Fruit fly (Drosophila melanogaster): ENCODE measurements around the gene Dup99B.

The Dup99B gene

DNA sequence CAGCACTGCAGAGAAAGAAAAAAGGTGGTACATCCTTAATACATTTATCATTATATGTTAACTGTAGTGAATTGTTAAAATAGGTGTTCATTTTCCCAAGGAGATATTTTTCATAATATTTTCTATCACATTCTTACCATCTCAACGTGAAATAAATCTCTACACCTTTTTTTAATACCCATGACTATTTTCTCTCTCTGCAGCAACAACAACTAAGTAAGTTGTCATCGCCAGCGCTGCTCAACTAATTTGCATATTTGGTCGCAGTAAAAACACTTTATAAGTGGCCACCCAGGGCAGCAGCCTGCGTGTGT is 24.7 kb downstream of the Dup99B start:
- TF ChIP-seq Ets98B (GFP tag; IDR thresholded peaks at IDR 0.05) (peak; percentile 29), CG15710 (tag; optimal IDR thresholded peaks at IDR 0.05) (peak; percentile 62), rn (GFP tag; IDR thresholded peaks at IDR 0.05) (no peak), CG8159 (tag; optimal IDR thresholded peaks at IDR 0.05) (peak; percentile 77), Pif1B (GFP tag; optimal IDR thresholded peaks at IDR 0.05) (peak; percentile 1), CG13204 (GFP tag; optimal IDR thresholded peaks at IDR 0.05) (no peak), CG14655 (GFP tag; optimal IDR thresholded peaks at IDR 0.05) (peak; percentile 49), CG10348 (GFP tag; IDR thresholded peaks at IDR 0.05) (no peak), fd96Ca (GFP tag; IDR thresholded peaks at IDR 0.05) (no peak), EcR (GFP tag; optimal IDR thresholded peaks at IDR 0.05) (no peak), CG34367 (tag; optimal IDR thresholded peaks at IDR 0.05) (peak; percentile 57), CG9948 (tag; optimal IDR thresholded peaks at IDR 0.05) (peak; percentile 57), CG4496 (GFP tag; IDR thresholded peaks at IDR 0.05) (no peak), Pif1A (GFP tag; optimal IDR thresholded peaks at IDR 0.05) (peak; percentile 54), CG12605 (GFP tag; IDR thresholded peaks at IDR 0.05) (no peak), D1 (tag; optimal IDR thresholded peaks at IDR 0.05) (no peak), CG17806 (tag; optimal IDR thresholded peaks at IDR 0.05) (peak; percentile 60), CG32121 (GFP tag; IDR thresholded peaks at IDR 0.05) (no peak), gl (tag; optimal IDR thresholded peaks at IDR 0.05) (no peak), Snoo (tag; optimal IDR thresholded peaks at IDR 0.05) (no peak), CG8301 (tag; optimal IDR thresholded peaks at IDR 0.05) (peak; percentile 40)

DNA sequence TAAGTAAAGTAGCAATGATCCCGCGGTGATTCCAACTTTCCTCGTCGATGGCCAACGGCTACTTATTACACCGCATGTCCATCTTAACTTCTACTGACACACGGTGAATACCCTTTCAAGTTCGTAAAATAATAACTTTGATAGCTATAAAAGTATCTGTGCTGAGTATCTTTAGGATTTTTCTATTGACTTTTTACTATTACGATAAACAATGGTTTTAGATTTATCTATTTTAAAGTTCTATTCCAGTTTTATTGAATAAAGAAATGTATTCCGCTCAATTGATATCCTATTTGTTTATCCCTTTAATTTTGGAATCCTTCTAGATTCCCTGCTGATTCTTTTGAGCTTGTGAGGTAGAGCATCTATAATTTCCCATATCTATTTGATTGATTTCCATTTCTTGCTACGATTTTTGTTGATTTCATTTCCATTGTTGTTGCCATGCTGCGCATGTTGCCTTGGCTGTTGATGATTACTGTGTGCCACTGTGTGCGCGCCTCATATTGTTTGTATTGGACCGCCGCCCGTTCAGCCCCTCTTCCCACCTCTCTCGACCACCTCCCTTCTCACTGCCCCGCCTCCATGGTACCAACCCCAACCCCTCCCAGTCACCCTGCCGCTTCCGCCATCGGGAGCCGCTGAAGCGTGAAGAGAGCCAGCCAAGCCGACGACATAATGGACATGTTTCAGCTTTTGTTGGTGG is 25.2 kb downstream of the Dup99B start:
- TF ChIP-seq Ets98B (GFP tag; IDR thresholded peaks at IDR 0.05) (no peak), CG14655 (GFP tag; optimal IDR thresholded peaks at IDR 0.05) (peak; percentile 11), CG9948 (tag; optimal IDR thresholded peaks at IDR 0.05) (peak; percentile 8), CG4496 (GFP tag; IDR thresholded peaks at IDR 0.05) (0 out of 3 replicates have a peak, but pooled peaks have one; percentile 21), fd96Ca (GFP tag; IDR thresholded peaks at IDR 0.05) (0 out of 3 replicates have a peak, but pooled peaks have one; percentile 28), CG8159 (tag; optimal IDR thresholded peaks at IDR 0.05) (peak; percentile 46)

DNA sequence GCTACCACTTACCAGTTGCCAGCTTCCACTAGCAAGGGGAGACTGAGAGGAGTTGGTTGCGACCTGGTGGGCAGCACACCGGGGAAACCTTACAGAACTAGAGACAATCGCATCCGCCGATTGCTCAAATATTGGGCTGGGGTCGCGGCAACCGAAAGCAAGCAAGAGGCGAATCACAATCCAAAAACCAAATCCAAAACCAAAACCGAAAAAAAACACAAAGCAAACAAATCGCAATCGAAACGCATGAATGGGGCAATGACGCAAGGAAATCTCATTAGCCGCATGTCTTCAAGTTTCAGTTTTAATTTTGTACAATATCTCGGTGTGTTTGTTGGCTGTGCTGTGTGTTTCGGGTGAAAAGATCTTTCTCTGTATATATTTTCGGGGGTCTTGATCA is 26.0 kb downstream of the Dup99B start, which contains the start of gene Obp99c:
Gene Obp99c (minus strand): TSS at position 101 of the 400 bp plus-strand sequence.
- no peak for TF ChIP-seq CG15710 (tag; optimal IDR thresholded peaks at IDR 0.05)
- no peak for TF ChIP-seq CG12605 (GFP tag; IDR thresholded peaks at IDR 0.05)
- TF ChIP-seq CG8301 (tag; optimal IDR thresholded peaks at IDR 0.05) = no peak
- no peak for TF ChIP-seq Pif1A (GFP tag; optimal IDR thresholded peaks at IDR 0.05)
- TF ChIP-seq CG34367 (tag; optimal IDR thresholded peaks at IDR 0.05) = no peak
- TF ChIP-seq CG17806 (tag; optimal IDR thresholded peaks at IDR 0.05) = no peak
- TF ChIP-seq CG14655 (GFP tag; optimal IDR thresholded peaks at IDR 0.05) = no peak
- no peak for TF ChIP-seq Ets98B (GFP tag; IDR thresholded peaks at IDR 0.05)
- no peak for TF ChIP-seq gl (tag; optimal IDR thresholded peaks at IDR 0.05)
- no peak for TF ChIP-seq CG13204 (GFP tag; optimal IDR thresholded peaks at IDR 0.05)
- TF ChIP-seq EcR (GFP tag; optimal IDR thresholded peaks at IDR 0.05) = no peak
- no peak for TF ChIP-seq CG10348 (GFP tag; IDR thresholded peaks at IDR 0.05)
- TF ChIP-seq CG8159 (tag; optimal IDR thresholded peaks at IDR 0.05) = no peak

DNA sequence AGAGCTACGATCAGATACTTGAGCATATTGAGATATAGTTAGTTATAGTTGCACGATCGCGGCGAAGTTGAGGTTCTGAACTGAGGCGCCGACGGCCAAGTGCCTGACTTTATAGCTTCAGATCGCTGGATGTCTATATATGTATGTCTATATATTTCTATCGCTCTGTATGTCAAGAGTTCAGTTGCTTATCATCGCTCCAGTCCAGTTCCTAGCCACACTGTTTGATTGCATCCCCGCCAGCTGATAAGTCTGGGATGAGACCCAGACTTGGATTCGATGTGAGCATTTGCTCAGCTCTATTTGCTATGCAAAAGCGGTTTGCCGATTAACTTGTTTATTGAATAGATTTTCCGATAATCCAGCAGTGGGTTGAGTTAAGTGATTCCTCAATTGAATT is 28.5 kb downstream of the Dup99B start:
- TF ChIP-seq CG8159 (tag; optimal IDR thresholded peaks at IDR 0.05) = no peak
- no peak for TF ChIP-seq CG4496 (GFP tag; IDR thresholded peaks at IDR 0.05)
- TF ChIP-seq CG15710 (tag; optimal IDR thresholded peaks at IDR 0.05) = no peak
- no peak for TF ChIP-seq CG10348 (GFP tag; IDR thresholded peaks at IDR 0.05)
- TF ChIP-seq CG13204 (GFP tag; optimal IDR thresholded peaks at IDR 0.05) = no peak
- TF ChIP-seq CG14655 (GFP tag; optimal IDR thresholded peaks at IDR 0.05) = no peak
- TF ChIP-seq fd96Ca (GFP tag; IDR thresholded peaks at IDR 0.05) = no peak
- TF ChIP-seq EcR (GFP tag; optimal IDR thresholded peaks at IDR 0.05) = no peak
- no peak for TF ChIP-seq Ets98B (GFP tag; IDR thresholded peaks at IDR 0.05)
- TF ChIP-seq Pif1B (GFP tag; optimal IDR thresholded peaks at IDR 0.05) = no peak
- no peak for TF ChIP-seq CG34367 (tag; optimal IDR thresholded peaks at IDR 0.05)
- no peak for TF ChIP-seq Pif1A (GFP tag; optimal IDR thresholded peaks at IDR 0.05)
- no peak for TF ChIP-seq rn (GFP tag; IDR thresholded peaks at IDR 0.05)
- TF ChIP-seq gl (tag; optimal IDR thresholded peaks at IDR 0.05) = no peak
- TF ChIP-seq Snoo (tag; optimal IDR thresholded peaks at IDR 0.05) = no peak
- TF ChIP-seq D1 (tag; optimal IDR thresholded peaks at IDR 0.05) = no peak
- TF ChIP-seq CG8301 (tag; optimal IDR thresholded peaks at IDR 0.05) = no peak

DNA sequence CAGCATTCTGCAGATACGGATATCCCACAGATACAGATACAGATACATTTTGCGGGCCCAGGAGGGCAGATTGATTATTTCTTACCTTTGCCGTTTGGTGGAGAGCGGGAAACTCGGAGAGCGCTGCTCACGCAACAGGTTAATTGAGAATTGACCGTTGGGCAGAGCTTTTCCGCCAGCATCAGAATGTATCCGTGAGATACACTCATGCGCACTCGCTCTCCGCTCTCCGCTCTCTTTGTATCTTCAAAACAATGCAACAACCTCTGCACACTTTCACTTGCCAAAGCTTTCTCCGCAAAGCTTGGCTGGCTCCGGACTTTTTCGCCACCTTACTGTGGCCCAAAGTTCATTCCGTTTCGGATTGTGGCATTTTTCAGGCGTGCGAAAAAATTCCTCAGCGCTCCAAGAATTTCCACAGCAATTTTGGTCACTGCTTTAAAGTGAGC is 33.0 kb downstream of the Dup99B start, which contains the start of the genes CG7582 and Gycalpha99B:
Gene CG7582 (minus strand): TSS at position 127 of the 449 bp plus-strand sequence.
Gene Gycalpha99B (plus strand): TSS at position 352 of the 449 bp plus-strand sequence.
- peak; percentile 32 for TF ChIP-seq CG14655 (GFP tag; optimal IDR thresholded peaks at IDR 0.05)
- no peak for TF ChIP-seq Pif1A (GFP tag; optimal IDR thresholded peaks at IDR 0.05)
- no peak; the same call in 2 of the 3 replicates for TF ChIP-seq fd96Ca (GFP tag; IDR thresholded peaks at IDR 0.05)
- TF ChIP-seq CG13204 (GFP tag; optimal IDR thresholded peaks at IDR 0.05) = no peak
- peak; percentile 74 for TF ChIP-seq EcR (GFP tag; optimal IDR thresholded peaks at IDR 0.05)
- peak; percentile 92 for TF ChIP-seq CG12605 (GFP tag; IDR thresholded peaks at IDR 0.05)
- TF ChIP-seq CG32121 (GFP tag; IDR thresholded peaks at IDR 0.05) = peak; percentile 30; the same call in 1 of the 2 replicates
- peak; percentile 64 for TF ChIP-seq Ets98B (GFP tag; IDR thresholded peaks at IDR 0.05)
- TF ChIP-seq CG8301 (tag; optimal IDR thresholded peaks at IDR 0.05) = peak; percentile 44
- peak; percentile 76 for TF ChIP-seq CG4496 (GFP tag; IDR thresholded peaks at IDR 0.05)
- TF ChIP-seq D1 (tag; optimal IDR thresholded peaks at IDR 0.05) = no peak

DNA sequence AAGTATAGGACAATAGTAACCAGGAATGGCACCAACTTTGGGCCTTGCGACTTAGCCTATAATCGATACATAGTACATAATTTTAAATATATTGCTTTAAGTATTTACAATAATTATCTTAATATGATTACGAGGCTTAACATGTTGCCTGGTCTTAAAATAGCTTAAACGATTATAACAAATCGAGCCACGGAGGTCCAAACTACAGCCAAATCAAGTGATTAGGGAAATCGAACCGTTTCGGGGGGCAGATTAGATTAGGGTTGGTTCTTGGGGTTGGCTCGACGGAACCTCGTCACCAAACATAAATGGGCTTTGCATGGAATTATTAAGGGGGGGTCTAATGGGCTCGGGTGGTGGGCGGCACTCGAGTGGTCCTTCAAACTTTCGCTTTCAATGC is 33.9 kb downstream of the Dup99B start:
- TF ChIP-seq CG4496 (GFP tag; IDR thresholded peaks at IDR 0.05) = no peak
- no peak for TF ChIP-seq Pif1B (GFP tag; optimal IDR thresholded peaks at IDR 0.05)
- no peak for TF ChIP-seq fd96Ca (GFP tag; IDR thresholded peaks at IDR 0.05)
- TF ChIP-seq Snoo (tag; optimal IDR thresholded peaks at IDR 0.05) = no peak
- no peak for TF ChIP-seq Pif1A (GFP tag; optimal IDR thresholded peaks at IDR 0.05)
- TF ChIP-seq CG13204 (GFP tag; optimal IDR thresholded peaks at IDR 0.05) = no peak
- TF ChIP-seq CG10348 (GFP tag; IDR thresholded peaks at IDR 0.05) = no peak
- no peak for TF ChIP-seq CG8159 (tag; optimal IDR thresholded peaks at IDR 0.05)
- no peak for TF ChIP-seq gl (tag; optimal IDR thresholded peaks at IDR 0.05)
- no peak for TF ChIP-seq CG8301 (tag; optimal IDR thresholded peaks at IDR 0.05)
- no peak for TF ChIP-seq EcR (GFP tag; optimal IDR thresholded peaks at IDR 0.05)
- no peak for TF ChIP-seq D1 (tag; optimal IDR thresholded peaks at IDR 0.05)
